Worm (Caenorhabditis elegans): ENCODE measurements around the gene VZK822L.2.

Gene VZK822L.2

ce11 chrIV:11952612-11953299, 40.9 kb downstream of the VZK822L.2 start, which contains the start of gene gdh-1 (continued):
- TF ChIP-seq pax-3 (tag; optimal IDR thresholded peaks at IDR 0.05) (no peak), fos-1 (tag; optimal IDR thresholded peaks at IDR 0.05) (peak; percentile 39), sptf-1 (tag; optimal IDR thresholded peaks at IDR 0.05) (no peak), lin-15B (tag; optimal IDR thresholded peaks at IDR 0.05) (no peak), lsy-2 (tag; optimal IDR thresholded peaks at IDR 0.05) (peak in 1 of 2 experiments; percentile 28), unc-130 (tag; optimal IDR thresholded peaks at IDR 0.05) (no peak), fkh-8 (tag; optimal IDR thresholded peaks at IDR 0.05) (no peak), ceh-90 (tag; optimal IDR thresholded peaks at IDR 0.05) (no peak), ets-5 (GFP tag; IDR thresholded peaks at IDR 0.05) (no peak), sox-4 (tag; optimal IDR thresholded peaks at IDR 0.05) (no peak), snu-23 (GFP tag; optimal IDR thresholded peaks at IDR 0.05) (peak; percentile 60), lin-13 (GFP tag; optimal IDR thresholded peaks at IDR 0.05) (no peak), ceh-8 (GFP tag; optimal IDR thresholded peaks at IDR 0.05) (no peak), pqm-1 (tag; optimal IDR thresholded peaks at IDR 0.05) (no peak), egl-27 (tag; optimal IDR thresholded peaks at IDR 0.05) (no peak), elt-3 (tag; optimal IDR thresholded peaks at IDR 0.05) (no peak), rnt-1 (tag; optimal IDR thresholded peaks at IDR 0.05) (peak; percentile 71), nhr-90 (tag; optimal IDR thresholded peaks at IDR 0.05; ENCODE audit: poor library complexity) (no peak), dsc-1 (tag; optimal IDR thresholded peaks at IDR 0.05) (no peak), hlh-4 (tag; optimal IDR thresholded peaks at IDR 0.05) (no peak), nhr-71 (tag; optimal IDR thresholded peaks at IDR 0.05) (peak; percentile 74), C04F5.9 (tag; optimal IDR thresholded peaks at IDR 0.05) (no peak), unc-30 (tag; optimal IDR thresholded peaks at IDR 0.05) (no peak), nhr-85 (tag) (peak; percentile 81), ceh-82 (tag; optimal IDR thresholded peaks at IDR 0.05) (peak in 1 of 3 experiments; percentile 37), unc-98 (GFP tag; IDR thresholded peaks at IDR 0.05) (no peak), nhr-76 (tag; optimal IDR thresholded peaks at IDR 0.05) (no peak), sup-37 (GFP tag; optimal IDR thresholded peaks at IDR 0.05) (no peak), nhr-77 (tag; optimal IDR thresholded peaks at IDR 0.05) (peak; percentile 62), lin-35 (GFP tag; optimal IDR thresholded peaks at IDR 0.05) (peak; percentile 9 to 33), swsn-7 (tag; optimal IDR thresholded peaks at IDR 0.05) (no peak), lir-3 (tag; optimal IDR thresholded peaks at IDR 0.05; ENCODE audit: poor library complexity) (no peak), nhr-28 (tag; optimal IDR thresholded peaks at IDR 0.05) (no peak), hlh-17 (GFP tag; optimal IDR thresholded peaks at IDR 0.05; ENCODE audit: borderline replicate concordance) (no peak), blmp-1 (tag; optimal IDR thresholded peaks at IDR 0.05) (peak; percentile 40), nhr-11 (tag; optimal IDR thresholded peaks at IDR 0.05) (no peak)

ce11 chrIV:11955592-11955991, 43.8 kb downstream of the VZK822L.2 start:
- no peak for TF ChIP-seq mdl-1 (tag; optimal IDR thresholded peaks at IDR 0.05)
- TF ChIP-seq hpl-2 (GFP tag; optimal IDR thresholded peaks at IDR 0.05): peak; percentile 43
- no peak for TF ChIP-seq dpl-1 (GFP tag; optimal IDR thresholded peaks at IDR 0.05)
- TF ChIP-seq elt-2 (tag; optimal IDR thresholded peaks at IDR 0.05): peak; percentile 99
- peak; percentile 50 for TF ChIP-seq snu-23 (GFP tag; optimal IDR thresholded peaks at IDR 0.05)
- TF ChIP-seq aly-2 (tag; optimal IDR thresholded peaks at IDR 0.05): peak; percentile 93
- 0 out of 2 replicates have a peak, but pooled peaks have one; percentile 24 for TF ChIP-seq grh-1 (GFP tag; IDR thresholded peaks at IDR 0.05)
- peak; percentile 80 for TF ChIP-seq ama-1 (optimal IDR thresholded peaks at IDR 0.05)
- TF ChIP-seq unc-98 (GFP tag; IDR thresholded peaks at IDR 0.05): no peak
- no peak for TF ChIP-seq snpc-4 (tag; optimal IDR thresholded peaks at IDR 0.05)
- TF ChIP-seq aha-1 (tag; optimal IDR thresholded peaks at IDR 0.05): no peak
- peak; percentile 13 for TF ChIP-seq swsn-7 (tag; optimal IDR thresholded peaks at IDR 0.05)
- TF ChIP-seq pag-3 (tag; optimal IDR thresholded peaks at IDR 0.05; ENCODE audit: borderline replicate concordance, insufficient read depth): no peak
- no peak for TF ChIP-seq lin-13 (GFP tag; optimal IDR thresholded peaks at IDR 0.05)
- TF ChIP-seq lin-35 (GFP tag; optimal IDR thresholded peaks at IDR 0.05): peak in 1 of 2 experiments; percentile 50
- peak; percentile 14 for TF ChIP-seq nhr-47 (tag; optimal IDR thresholded peaks at IDR 0.05)
- no peak for TF ChIP-seq irx-1 (tag; optimal IDR thresholded peaks at IDR 0.05)
- peak; percentile 32 for TF ChIP-seq jun-1 (tag; optimal IDR thresholded peaks at IDR 0.05)
- peak; percentile 55 for TF ChIP-seq nhr-90 (tag; optimal IDR thresholded peaks at IDR 0.05; ENCODE audit: poor library complexity)
- TF ChIP-seq ets-5 (GFP tag; IDR thresholded peaks at IDR 0.05): no peak
- TF ChIP-seq nhr-71 (tag; optimal IDR thresholded peaks at IDR 0.05): peak; percentile 74
- peak in 1 of 2 experiments; percentile 15 for TF ChIP-seq efl-1 (optimal IDR thresholded peaks at IDR 0.05)
- no peak for TF ChIP-seq efl-1 (GFP tag; optimal IDR thresholded peaks at IDR 0.05 in 1 of 2)
- TF ChIP-seq tbx-2 (tag; optimal IDR thresholded peaks at IDR 0.05): peak; percentile 7
